Fruit fly (Drosophila melanogaster): ENCODE measurements around the gene Cyp4d2.
A peak's percentile ranks its signal among the peaks of the same experiment; 100 is the strongest.

Gene Cyp4d2

DNA sequence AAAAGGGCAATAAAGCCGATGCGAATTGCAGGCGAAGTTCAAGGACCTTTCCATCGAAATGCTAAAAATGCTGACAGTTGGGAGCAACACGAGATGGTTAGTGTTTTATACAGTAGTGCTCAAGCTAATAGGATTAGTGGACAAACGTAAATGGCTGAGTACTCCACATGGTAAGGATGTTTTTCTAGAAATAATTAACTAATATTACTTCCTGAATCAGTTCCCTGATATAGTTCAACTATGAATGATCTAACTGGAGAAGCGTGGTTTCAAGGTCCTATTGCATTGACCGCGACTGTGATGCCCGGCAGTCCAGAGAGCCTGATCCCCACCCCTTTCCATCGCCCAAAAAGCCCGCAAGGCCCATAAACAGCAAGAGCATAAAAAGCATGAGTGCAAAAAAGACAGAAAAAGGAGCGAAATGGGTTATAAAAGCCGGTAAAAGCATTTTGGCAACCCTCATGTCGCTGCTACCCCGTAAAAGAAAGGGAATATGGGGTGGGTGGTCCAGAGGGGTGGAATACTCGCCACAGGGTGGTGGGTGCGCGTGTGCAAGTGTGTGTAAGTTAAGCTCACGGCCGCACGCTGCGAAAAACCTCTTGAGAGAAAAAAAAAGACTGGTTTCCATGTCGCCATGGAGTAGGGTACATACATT is 41.5 kb upstream of the Cyp4d2 start (continued):
- no peak for TF ChIP-seq D (optimal IDR thresholded peaks at IDR 0.05)
- TF ChIP-seq D (GFP tag; optimal IDR thresholded peaks at IDR 0.05) = peak; percentile 75
- TF ChIP-seq CG17328 (GFP tag; IDR thresholded peaks at IDR 0.05) = peak; percentile 74
- peak; percentile 75 for TF ChIP-seq Oli (tag; optimal IDR thresholded peaks at IDR 0.05)
- TF ChIP-seq CG13775 (GFP tag; optimal IDR thresholded peaks at IDR 0.05) = peak; percentile 30
- no peak for TF ChIP-seq toy (GFP tag; IDR thresholded peaks at IDR 0.05)
- peak; percentile 34 for TF ChIP-seq CG13296 (GFP tag; optimal IDR thresholded peaks at IDR 0.05)
- peak; percentile 35 for TF ChIP-seq fu2 (GFP tag; optimal IDR thresholded peaks at IDR 0.05)
- peak; percentile 49; the same call in 1 of the 2 replicates for TF ChIP-seq CG11247 (GFP tag; IDR thresholded peaks at IDR 0.05)
- peak; percentile 55 for TF ChIP-seq CG8944 (GFP tag; optimal IDR thresholded peaks at IDR 0.05)
- 0 out of 2 replicates have a peak, but pooled peaks have one; percentile 20 for TF ChIP-seq wdn (GFP tag; IDR thresholded peaks at IDR 0.05)
- 0 out of 3 replicates have a peak, but pooled peaks have one; percentile 21 for TF ChIP-seq CG11093 (GFP tag; IDR thresholded peaks at IDR 0.05)
- peak; percentile 44 to 65 for TF ChIP-seq Hr51 (GFP tag; optimal IDR thresholded peaks at IDR 0.05)
- TF ChIP-seq Drgx (GFP tag; IDR thresholded peaks at IDR 0.05) = peak; percentile 71
- peak; percentile 38 for TF ChIP-seq CG10431 (GFP tag; optimal IDR thresholded peaks at IDR 0.05)
- TF ChIP-seq Spps (tag; optimal IDR thresholded peaks at IDR 0.05) = peak; percentile 37
- no peak for TF ChIP-seq hb (GFP tag; IDR thresholded peaks at IDR 0.05; ENCODE audit: partially characterized antibody)
- peak; percentile 72 for TF ChIP-seq ranshi (GFP tag; IDR thresholded peaks at IDR 0.05)
- no peak for TF ChIP-seq Oaz (GFP tag; IDR thresholded peaks at IDR 0.05)
- TF ChIP-seq ems (GFP tag; optimal IDR thresholded peaks at IDR 0.05) = peak; percentile 54
- no peak for TF ChIP-seq gfzf (GFP tag; optimal IDR thresholded peaks at IDR 0.05)
- no peak; the same call in 1 of the 2 replicates for TF ChIP-seq ap (GFP tag; IDR thresholded peaks at IDR 0.05)
- peak; percentile 93 for TF ChIP-seq CG11696 (GFP tag; IDR thresholded peaks at IDR 0.05)
- TF ChIP-seq CG9797 (GFP tag; optimal IDR thresholded peaks at IDR 0.05) = no peak
- peak; percentile 74 for TF ChIP-seq ATbp (GFP tag; optimal IDR thresholded peaks at IDR 0.05)
- TF ChIP-seq unpg (GFP tag; optimal IDR thresholded peaks at IDR 0.05) = peak; percentile 71
- TF ChIP-seq CG32772 (GFP tag; IDR thresholded peaks at IDR 0.05) = no peak
- no peak for TF ChIP-seq pan (optimal IDR thresholded peaks at IDR 0.05)
- peak in 1 of 2 experiments; percentile 72 for TF ChIP-seq pan (GFP tag; optimal IDR thresholded peaks at IDR 0.05 in 1 of 2, IDR thresholded peaks at IDR 0.05 in 1 of 2)
- peak; percentile 56; the same call in 1 of the 2 replicates for TF ChIP-seq CG14014 (GFP tag; IDR thresholded peaks at IDR 0.05)
- TF ChIP-seq CG4360 (GFP tag; IDR thresholded peaks at IDR 0.05) = peak; percentile 27; the same call in 1 of the 2 replicates
- TF ChIP-seq GATAe (GFP tag; conservative IDR thresholded peaks at IDR 0.05) = no peak
- peak; percentile 66 for TF ChIP-seq CG16815 (GFP tag; optimal IDR thresholded peaks at IDR 0.05)
- TF ChIP-seq ftz-f1 (GFP tag; optimal IDR thresholded peaks at IDR 0.05) = no peak
- TF ChIP-seq Mad (GFP tag; optimal IDR thresholded peaks at IDR 0.05) = peak; percentile 51
- peak; percentile 81 for TF ChIP-seq CG10979 (tag; optimal IDR thresholded peaks at IDR 0.05)
- no peak for TF ChIP-seq CG7372 (GFP tag; IDR thresholded peaks at IDR 0.05)
- no peak for TF ChIP-seq nau (GFP tag; optimal IDR thresholded peaks at IDR 0.05)
- peak; percentile 89 for TF ChIP-seq lbe (GFP tag; optimal IDR thresholded peaks at IDR 0.05)
- peak; percentile 57 for TF ChIP-seq Hmr (GFP tag; optimal IDR thresholded peaks at IDR 0.05)
- TF ChIP-seq fd96Cb (tag; optimal IDR thresholded peaks at IDR 0.05) = peak; percentile 76
- TF ChIP-seq CG6813 (GFP tag; optimal IDR thresholded peaks at IDR 0.05) = peak; percentile 66
- no peak for TF ChIP-seq inv (GFP tag; IDR thresholded peaks at IDR 0.05; ENCODE audit: partially characterized antibody)
- peak; percentile 55 for TF ChIP-seq NfI (GFP tag; optimal IDR thresholded peaks at IDR 0.05)

Measured in whole organism, embryonic.